Worm (Caenorhabditis elegans) whole organism, late embryonic: ENCODE results near the gene ZC116.1.

Experiments
- ama-1 ChIP-seq: fragments of 150-350 bp; optimal IDR thresholded peaks from 2 replicates; lab custom pipeline; 2014
- ceh-31 ChIP-seq: sonication (generic microtip); optimal IDR thresholded peaks from 2 replicates; lab custom pipeline; 2016; ENCODE audit warnings: missing genetic modification characterization, missing compliant biosample characterization
- elt-2 ChIP-seq: sonication (generic microtip); optimal IDR thresholded peaks from 2 replicates; lab custom pipeline; 2016; ENCODE audit warnings: missing genetic modification reagents, missing genetic modification characterization, missing compliant biosample characterization
- fkh-10 ChIP-seq: fragments of 150-350 bp; optimal IDR thresholded peaks from 2 replicates; lab custom pipeline; 2014; ENCODE audit warnings: missing biosample characterization, missing genetic modification reagents, missing genetic modification characterization
- fkh-6 ChIP-seq: sonication (generic microtip); optimal IDR thresholded peaks from 2 replicates; lab custom pipeline; 2016; ENCODE audit warnings: missing genetic modification characterization, missing compliant biosample characterization
- pag-3 ChIP-seq: sonication (generic microtip); optimal IDR thresholded peaks from 2 replicates; lab custom pipeline; 2016; ENCODE audit warnings: missing compliant biosample characterization, missing genetic modification characterization, borderline replicate concordance
- ref-2 ChIP-seq: sonication (generic microtip); optimal IDR thresholded peaks from 2 replicates; lab custom pipeline; 2016; ENCODE audit warnings: missing genetic modification characterization, missing compliant biosample characterization
- tbx-7 ChIP-seq: sonication (generic microtip); optimal IDR thresholded peaks from 2 replicates; lab custom pipeline; 2016; ENCODE audit warnings: missing genotype, missing genetic modification characterization, missing compliant biosample characterization

ce11 chrV:12586793-12587192, 22.8 kb upstream of the ZC116.1 start:
- no peak for TF ChIP-seq fkh-6 (tag; lab: Kevin White, UChicago)
- no peak for TF ChIP-seq pag-3 (tag; lab: Kevin White, UChicago)
- TF ChIP-seq ceh-31 (tag; lab: Kevin White, UChicago): no peak
- no peak for TF ChIP-seq elt-2 (tag; lab: Kevin White, UChicago)
- no peak for TF ChIP-seq tbx-7
- no peak for TF ChIP-seq ama-1 (lab: Kevin White, UChicago)
- TF ChIP-seq fkh-10 (GFP tag; lab: Kevin White, UChicago): no peak
- TF ChIP-seq ref-2: no peak
